Fruit fly (Drosophila melanogaster): ENCODE data around the gene TrissinR.

- TF ChIP-seq CG32121 (GFP tag; IDR thresholded peaks at IDR 0.05) (no peak), D1 (tag; optimal IDR thresholded peaks at IDR 0.05) (no peak), rn (GFP tag; IDR thresholded peaks at IDR 0.05) (no peak), CG17806 (tag; optimal IDR thresholded peaks at IDR 0.05) (no peak), Pif1A (GFP tag; optimal IDR thresholded peaks at IDR 0.05) (no peak), CG13204 (GFP tag; optimal IDR thresholded peaks at IDR 0.05) (no peak), Pif1B (GFP tag; optimal IDR thresholded peaks at IDR 0.05) (no peak), CG8301 (tag; optimal IDR thresholded peaks at IDR 0.05) (no peak), EcR (GFP tag; optimal IDR thresholded peaks at IDR 0.05) (no peak), CG14655 (GFP tag; optimal IDR thresholded peaks at IDR 0.05) (no peak), fd96Ca (GFP tag; IDR thresholded peaks at IDR 0.05) (no peak), gl (tag; optimal IDR thresholded peaks at IDR 0.05) (no peak), CG12605 (GFP tag; IDR thresholded peaks at IDR 0.05) (no peak)
These were observed 33.0 kb downstream of the TrissinR start for dm6 chr2L:5856786-5857185.
